Worm (Caenorhabditis elegans) whole organism, midembryonic: ENCODE measurements around the gene D1025.1.

ENCODE experiments used
- cog-1 ChIP-seq: sonication (generic microtip); optimal IDR thresholded peaks from 2 replicates; lab custom pipeline; 2016; ENCODE audit warnings: missing genetic modification characterization, missing compliant biosample characterization
- flt-1 ChIP-seq: fragments of 200-800 bp; sonication (Bioruptor generic); IDR thresholded peaks from 2 replicates; pipeline ENCODE4 v1.3.6; 2022; ENCODE audit warnings: missing genetic modification characterization, missing compliant biosample characterization
- med-1 ChIP-seq: sonication (generic microtip); optimal IDR thresholded peaks from 2 replicates; lab custom pipeline; 2017; ENCODE audit warnings: missing genetic modification characterization, mild to moderate bottlenecking, missing compliant biosample characterization, antibody characterized with exemption, missing genetic modification reagents; ENCODE audit not compliant: insufficient read depth
- tab-1 ChIP-seq: fragments of 200-800 bp; sonication (Bioruptor generic); IDR thresholded peaks from 2 replicates; pipeline ENCODE4 v1.3.6; 2022; ENCODE audit warnings: missing genetic modification characterization, missing compliant biosample characterization

- TF ChIP-seq flt-1 (GFP tag; lab: Robert Waterston, UW) (peak; percentile 83), tab-1 (GFP tag; lab: Robert Waterston, UW) (peak; percentile 45; the same call in 1 of the 2 replicates), cog-1 (peak; percentile 72), med-1 (GFP tag; lab: Kevin White, UChicago) (no peak)
These were observed 30.6 kb upstream of the D1025.1 start, which contains the start of gene his-24 for ce11 chrX:14489945-14490344.
